Worm (Caenorhabditis elegans) whole organism, L3 larva: ENCODE data around the gene H11E01.2.

Experiments used
- aly-2 ChIP-seq: fragments of 150-350 bp; optimal IDR thresholded peaks from 2 replicates; lab custom pipeline; 2014; ENCODE audit warnings: missing biosample characterization, missing genetic modification characterization
- ama-1 ChIP-seq: fragments of 150-350 bp; optimal IDR thresholded peaks from 2 replicates; lab custom pipeline; 2018
- ceh-82 ChIP-seq: fragments of 150-350 bp; optimal IDR thresholded peaks from 2 replicates; lab custom pipeline; 2014; ENCODE audit warnings: missing biosample characterization, missing genetic modification characterization
- elt-3 ChIP-seq, 3 experiments: fragments of 150-350 bp in 1 of 3; sonication (generic microtip) in 2 of 3; optimal IDR thresholded peaks; 2 replicates in 2 of 3; 4 replicates in 1 of 3; lab custom pipeline; 2014 to 2017; ENCODE audit warnings: missing biosample characterization in 3 of 3, missing genetic modification characterization in 3 of 3
- jun-1 ChIP-seq: fragments of 150-350 bp; optimal IDR thresholded peaks from 2 replicates; lab custom pipeline; 2014; ENCODE audit warnings: missing biosample characterization, missing genetic modification reagents, missing genetic modification characterization
- nfya-1 ChIP-seq: sonication (generic microtip); optimal IDR thresholded peaks from 2 replicates; lab custom pipeline; 2017; ENCODE audit warnings: missing genetic modification characterization, mild to moderate bottlenecking, missing compliant biosample characterization, antibody characterized with exemption, moderate library complexity; ENCODE audit not compliant: insufficient read depth
- pha-4 ChIP-seq: fragments of 150-350 bp; optimal IDR thresholded peaks from 2 replicates; lab custom pipeline; 2014; ENCODE audit warnings: missing biosample characterization, missing genetic modification reagents, missing genetic modification characterization
- skn-1 ChIP-seq: fragments of 150-350 bp; optimal IDR thresholded peaks from 2 replicates; lab custom pipeline; 2014; ENCODE audit warnings: missing biosample characterization, missing genetic modification characterization
- unc-39 ChIP-seq: sonication (generic microtip); optimal IDR thresholded peaks from 4 replicates; lab custom pipeline; 2017; ENCODE audit warnings: missing biosample characterization, missing genetic modification characterization
- ztf-11 ChIP-seq: fragments of 150-350 bp; optimal IDR thresholded peaks from 2 replicates; lab custom pipeline; 2014; ENCODE audit warnings: missing biosample characterization, missing genetic modification characterization

DNA sequence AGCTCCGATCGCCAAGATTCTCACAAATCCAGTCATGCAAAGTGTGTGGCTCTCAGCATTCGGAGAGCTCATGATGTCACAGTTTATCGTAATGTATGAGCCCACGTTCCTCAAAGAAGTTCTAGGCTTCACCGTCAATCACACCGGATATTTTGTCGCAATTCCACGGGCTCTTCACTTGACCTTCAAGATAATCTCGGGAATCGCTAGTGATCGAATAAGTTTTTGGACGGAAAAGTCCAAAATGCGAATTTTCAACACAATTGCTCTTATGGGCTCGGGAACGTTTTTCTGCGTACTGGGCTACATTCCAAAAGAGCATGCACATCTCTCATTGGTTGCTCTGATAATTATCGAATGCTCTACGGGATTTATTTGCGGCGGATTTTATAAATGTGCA, 2.2 kb downstream of the H11E01.2 start:
- no peak for TF ChIP-seq aly-2
- TF ChIP-seq skn-1: no peak
- no peak for TF ChIP-seq jun-1
- no peak for TF ChIP-seq ztf-11 (tag; lab: Kevin White, UChicago)
- TF ChIP-seq elt-3 (tag; optimal IDR thresholded peaks at IDR 0.05; lab: Kevin White, UChicago): no peak
- no peak for TF ChIP-seq unc-39 (tag; lab: Kevin White, UChicago)
- no peak for TF ChIP-seq ama-1
- TF ChIP-seq nfya-1 (tag; lab: Kevin White, UChicago): no peak
- TF ChIP-seq pha-4 (tag; lab: Kevin White, UChicago): no peak
- no peak for TF ChIP-seq ceh-82 (tag; lab: Kevin White, UChicago)
